Worm (Caenorhabditis elegans) whole organism, young adult: Measurements from ENCODE around the gene T26A8.3.

ENCODE experiments used
- B0019.2 ChIP-seq: fragments of 200-800 bp; sonication (Bioruptor generic); conservative IDR thresholded peaks from 2 replicates; pipeline ENCODE4 v1.3.6; 2022; ENCODE audit warnings: missing genetic modification reagents, missing genetic modification characterization, missing compliant biosample characterization
- B0261.1 ChIP-seq: sonication (generic microtip); optimal IDR thresholded peaks from 2 replicates; lab custom pipeline; 2016; ENCODE audit warnings: mild to moderate bottlenecking, missing genetic modification characterization, moderate library complexity, missing compliant biosample characterization
- F10E7.11 ChIP-seq: sonication (generic microtip); optimal IDR thresholded peaks from 2 replicates; lab custom pipeline; 2017; ENCODE audit warnings: mild to moderate bottlenecking, missing genetic modification characterization, moderate library complexity, missing compliant biosample characterization
- F22D6.2 ChIP-seq: sonication (generic microtip); optimal IDR thresholded peaks from 2 replicates; lab custom pipeline; 2016; ENCODE audit warnings: mild to moderate bottlenecking, missing genetic modification characterization, missing compliant biosample characterization
- F23B12.7 ChIP-seq: sonication (generic microtip); optimal IDR thresholded peaks from 2 replicates; lab custom pipeline; 2017; ENCODE audit warnings: missing genetic modification characterization, mild to moderate bottlenecking, missing compliant biosample characterization, antibody characterized with exemption, moderate library complexity; ENCODE audit not compliant: insufficient read depth
- F33H1.4 ChIP-seq: fragments of 200-800 bp; sonication (Bioruptor generic); IDR thresholded peaks from 2 replicates; pipeline ENCODE4 v1.3.6; 2022; ENCODE audit warnings: missing genetic modification reagents, missing genetic modification characterization, missing compliant biosample characterization
- F37B4.10 ChIP-seq: fragments of 200-800 bp; sonication (Bioruptor generic); IDR thresholded peaks from 2 replicates; pipeline ENCODE4 v1.3.6; 2022; ENCODE audit warnings: missing genetic modification characterization, missing compliant biosample characterization
- F57A8.1 ChIP-seq: fragments of 200-800 bp; sonication (Bioruptor generic); optimal IDR thresholded peaks from 2 replicates; lab custom pipeline; 2018; ENCODE audit warnings: mild to moderate bottlenecking, missing genetic modification characterization, moderate library complexity, missing compliant biosample characterization
- F57C9.4 ChIP-seq: sonication (generic microtip); optimal IDR thresholded peaks from 2 replicates; lab custom pipeline; 2017; ENCODE audit warnings: mild to moderate bottlenecking, missing genetic modification characterization, missing compliant biosample characterization
- Y67H2A.10 ChIP-seq: fragments of 200-800 bp; sonication (Bioruptor generic); conservative IDR thresholded peaks from 2 replicates; pipeline ENCODE4 v1.3.6; 2022; ENCODE audit warnings: missing genetic modification reagents, missing genetic modification characterization, missing compliant biosample characterization
- Y95B8A.8 ChIP-seq: fragments of 200-800 bp; sonication (Bioruptor generic); IDR thresholded peaks from 2 replicates; pipeline ENCODE4 v1.3.6; 2022; ENCODE audit warnings: missing genetic modification reagents, missing genetic modification characterization, missing compliant biosample characterization
- ZK185.1 ChIP-seq: sonication (generic microtip); optimal IDR thresholded peaks from 2 replicates; lab custom pipeline; 2016; ENCODE audit warnings: mild to moderate bottlenecking, missing genetic modification characterization, missing compliant biosample characterization; ENCODE audit not compliant: poor library complexity, severe bottlenecking
- aptf-2 ChIP-seq: fragments of 200-800 bp; sonication (Bioruptor generic); conservative IDR thresholded peaks from 2 replicates; pipeline ENCODE4 v1.3.6; 2022; ENCODE audit warnings: missing genetic modification reagents, missing genetic modification characterization, missing compliant biosample characterization
- atf-7 ChIP-seq: sonication (generic microtip); optimal IDR thresholded peaks from 2 replicates; lab custom pipeline; 2017; ENCODE audit warnings: mild to moderate bottlenecking, missing genetic modification characterization, missing compliant biosample characterization
- attf-5 ChIP-seq: fragments of 200-800 bp; sonication (Bioruptor generic); optimal IDR thresholded peaks from 2 replicates; lab custom pipeline; 2018; ENCODE audit warnings: mild to moderate bottlenecking, missing genetic modification characterization, missing compliant biosample characterization
- ccch-3 ChIP-seq: fragments of 200-800 bp; sonication (Bioruptor generic); optimal IDR thresholded peaks from 2 replicates; lab custom pipeline; 2018; ENCODE audit warnings: mild to moderate bottlenecking, missing genetic modification characterization, missing compliant biosample characterization
- cebp-1 ChIP-seq, 2 experiments: fragments of 200-800 bp in 1 of 2; sonication (Bioruptor generic) in 1 of 2; sonication (generic microtip) in 1 of 2; IDR thresholded peaks in 1 of 2; optimal IDR thresholded peaks in 1 of 2; 2 replicates each; pipeline versions ENCODE4 v1.3.6 to Lab custom; 2017 to 2022; ENCODE audit warnings: missing compliant biosample characterization in 2 of 2, missing genetic modification characterization in 2 of 2, mild to moderate bottlenecking in 1 of 2, missing genetic modification reagents in 1 of 2, moderate library complexity in 1 of 2
- cebp-2 ChIP-seq: fragments of 200-800 bp; sonication (Bioruptor generic); IDR thresholded peaks from 2 replicates; pipeline ENCODE4 v1.3.6; 2022; ENCODE audit warnings: missing genetic modification characterization, missing compliant biosample characterization
- ceh-91 ChIP-seq: fragments of 200-800 bp; sonication (Bioruptor generic); IDR thresholded peaks from 2 replicates; pipeline ENCODE4 v1.3.6; 2022; ENCODE audit warnings: missing genetic modification reagents, missing genetic modification characterization, missing compliant biosample characterization
- dox-1 ChIP-seq: fragments of 200-800 bp; sonication (Bioruptor generic); IDR thresholded peaks from 2 replicates; pipeline ENCODE4 v1.3.6; 2022; ENCODE audit warnings: missing genetic modification reagents, missing genetic modification characterization, missing compliant biosample characterization
- dpl-1 ChIP-seq: fragments of 150-350 bp; optimal IDR thresholded peaks from 2 replicates; lab custom pipeline; 2014; ENCODE audit warnings: missing biosample characterization, missing genetic modification reagents, missing genetic modification characterization
- egrh-3 ChIP-seq: fragments of 200-800 bp; sonication (Bioruptor generic); IDR thresholded peaks from 2 replicates; pipeline ENCODE4 v1.3.6; 2022; ENCODE audit warnings: missing genetic modification reagents, missing genetic modification characterization, missing compliant biosample characterization
- gei-17 ChIP-seq: fragments of 200-800 bp; sonication (Bioruptor generic); optimal IDR thresholded peaks from 2 replicates; lab custom pipeline; 2018; ENCODE audit warnings: mild to moderate bottlenecking, missing genetic modification characterization, missing compliant biosample characterization
- hmg-1.2 ChIP-seq: fragments of 200-800 bp; sonication (Bioruptor generic); IDR thresholded peaks from 2 replicates; pipeline ENCODE4 v1.3.6; 2022; ENCODE audit warnings: missing genetic modification reagents, missing genetic modification characterization, missing compliant biosample characterization
- hrde-1 ChIP-seq: sonication (generic microtip); optimal IDR thresholded peaks from 2 replicates; lab custom pipeline; 2016; ENCODE audit warnings: missing genetic modification characterization, mild to moderate bottlenecking, missing compliant biosample characterization, moderate library complexity, missing genotype, missing genetic modification reagents, borderline replicate concordance
- hsf-1 ChIP-seq: fragments of 200-800 bp; sonication (Bioruptor generic); IDR thresholded peaks from 2 replicates; pipeline ENCODE4 v1.3.6; 2022; ENCODE audit warnings: missing genetic modification reagents, missing genetic modification characterization, missing compliant biosample characterization
- let-526 ChIP-seq: fragments of 200-800 bp; sonication (Bioruptor generic); IDR thresholded peaks from 2 replicates; pipeline ENCODE4 v1.3.6; 2022; ENCODE audit warnings: missing genetic modification reagents, missing genetic modification characterization, missing compliant biosample characterization
- lin-26 ChIP-seq: fragments of 200-800 bp; sonication (Bioruptor generic); IDR thresholded peaks from 2 replicates; pipeline ENCODE4 v1.3.6; 2022; ENCODE audit warnings: missing genetic modification reagents, missing genetic modification characterization, missing compliant biosample characterization
- lir-1 ChIP-seq: fragments of 200-800 bp; sonication (Bioruptor generic); conservative IDR thresholded peaks from 2 replicates; pipeline ENCODE4 v1.3.6; 2022; ENCODE audit warnings: missing genetic modification reagents, missing genetic modification characterization, missing compliant biosample characterization
- madf-3 ChIP-seq: fragments of 200-800 bp; sonication (Bioruptor generic); IDR thresholded peaks from 2 replicates; pipeline ENCODE4 v1.3.6; 2022; ENCODE audit warnings: missing genetic modification reagents, missing genetic modification characterization, missing compliant biosample characterization
- madf-8 ChIP-seq: fragments of 200-800 bp; sonication (Bioruptor generic); conservative IDR thresholded peaks from 2 replicates; pipeline ENCODE4 v1.3.6; 2022; ENCODE audit warnings: missing genetic modification reagents, missing genetic modification characterization, missing compliant biosample characterization
- mes-4 ChIP-seq: sonication (generic microtip); optimal IDR thresholded peaks from 2 replicates; lab custom pipeline; 2016; ENCODE audit warnings: missing genotype, missing genetic modification characterization, missing compliant biosample characterization
- mxl-1 ChIP-seq: sonication (generic microtip); optimal IDR thresholded peaks from 2 replicates; lab custom pipeline; 2016; ENCODE audit warnings: missing genetic modification characterization, missing compliant biosample characterization
- nhr-27 ChIP-seq: fragments of 200-800 bp; sonication (Bioruptor generic); optimal IDR thresholded peaks from 2 replicates; lab custom pipeline; 2018; ENCODE audit warnings: mild to moderate bottlenecking, missing genetic modification characterization, moderate library complexity, missing compliant biosample characterization
- nhr-80 ChIP-seq: sonication (generic microtip); optimal IDR thresholded peaks from 2 replicates; lab custom pipeline; 2016; ENCODE audit warnings: missing genetic modification characterization, missing compliant biosample characterization
- pha-4 ChIP-seq: fragments of 150-350 bp; sonication (generic microtip); optimal IDR thresholded peaks from 2 replicates; lab custom pipeline; 2014; ENCODE audit warnings: missing biosample characterization, missing genetic modification reagents, missing genetic modification characterization
- rcor-1 ChIP-seq: fragments of 200-800 bp; sonication (Bioruptor generic); IDR thresholded peaks from 2 replicates; pipeline ENCODE4 v1.3.6; 2022; ENCODE audit warnings: missing genetic modification reagents, missing genetic modification characterization, missing compliant biosample characterization
- repo-1 ChIP-seq: sonication (generic microtip); optimal IDR thresholded peaks from 2 replicates; lab custom pipeline; 2017; ENCODE audit warnings: mild to moderate bottlenecking, missing genetic modification characterization, missing compliant biosample characterization
- rpc-1 ChIP-seq, 2 experiments: fragments of 150-350 bp in 1 of 2; sonication (generic microtip) in 1 of 2; optimal IDR thresholded peaks; 2 replicates each; lab custom pipeline; 2014 to 2018; ENCODE audit warnings: missing biosample characterization in 1 of 2, missing genetic modification characterization in 1 of 2, missing genetic modification reagents in 1 of 2, missing genotype in 1 of 2
- sea-2 ChIP-seq: fragments of 200-800 bp; sonication (Bioruptor generic); IDR thresholded peaks from 2 replicates; pipeline ENCODE4 v1.3.6; 2022; ENCODE audit warnings: missing genetic modification characterization, missing compliant biosample characterization
- snpc-1.1 ChIP-seq: sonication (generic microtip); optimal IDR thresholded peaks from 2 replicates; lab custom pipeline; 2017; ENCODE audit warnings: missing genetic modification characterization, mild to moderate bottlenecking, missing compliant biosample characterization, antibody characterized with exemption, moderate library complexity, missing genotype, missing genetic modification reagents; ENCODE audit not compliant: insufficient read depth
- snpc-4 ChIP-seq, 5 experiments: fragments of 150-350 bp in 1 of 5; sonication (generic microtip) in 4 of 5; optimal IDR thresholded peaks; 2 replicates each; lab custom pipeline; 2014 to 2018; ENCODE audit warnings: missing genetic modification characterization in 5 of 5, missing biosample characterization in 3 of 5, antibody characterized with exemption in 2 of 5, mild to moderate bottlenecking in 2 of 5, missing compliant biosample characterization in 2 of 5, missing genotype in 2 of 5, moderate library complexity in 2 of 5, missing genetic modification reagents in 1 of 5
- tbp1 ChIP-seq: fragments of 200-800 bp; sonication (Bioruptor generic); optimal IDR thresholded peaks from 2 replicates; lab custom pipeline; 2018; ENCODE audit warnings: mild to moderate bottlenecking, missing genetic modification characterization, missing compliant biosample characterization
- tlf-1 ChIP-seq: fragments of 200-800 bp; sonication (Bioruptor generic); optimal IDR thresholded peaks from 2 replicates; lab custom pipeline; 2018; ENCODE audit warnings: mild to moderate bottlenecking, missing genetic modification characterization, missing compliant biosample characterization
- unc-130 ChIP-seq: sonication (generic microtip); optimal IDR thresholded peaks from 2 replicates; lab custom pipeline; 2016; ENCODE audit warnings: missing genetic modification reagents, missing genetic modification characterization, missing compliant biosample characterization
- ztf-22 ChIP-seq: fragments of 200-800 bp; sonication (Bioruptor generic); optimal IDR thresholded peaks from 2 replicates; lab custom pipeline; 2018; ENCODE audit warnings: mild to moderate bottlenecking, missing genetic modification characterization, moderate library complexity, missing compliant biosample characterization

The T26A8.3 gene

DNA sequence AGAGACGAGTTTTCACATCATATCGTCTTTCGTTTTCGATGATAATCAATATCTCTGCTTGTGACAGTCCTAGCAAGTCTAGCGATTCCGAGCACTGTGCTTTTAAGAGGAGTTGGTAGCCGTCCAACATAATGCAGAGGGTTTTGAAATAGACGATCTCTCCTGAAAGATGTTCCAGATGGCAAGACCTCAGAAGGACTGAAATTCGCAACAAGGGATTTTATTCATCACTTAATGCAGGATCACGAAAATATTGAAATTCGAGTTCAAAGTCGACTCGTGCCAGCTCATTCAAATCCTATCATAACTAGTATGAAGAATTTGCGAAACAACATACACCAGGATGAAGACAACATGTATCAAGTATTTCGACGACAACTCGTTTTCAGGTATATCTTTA, 48.9 kb downstream of the T26A8.3 start, which contains the start of gene D2096.7 (continued):
- TF ChIP-seq hmg-1.2 (GFP tag; lab: Robert Waterston, UW) (peak; percentile 54; the same call in 1 of the 2 replicates), tlf-1 (GFP tag; lab: Kevin White, UChicago) (peak; percentile 62), dox-1 (GFP tag; lab: Robert Waterston, UW) (peak; percentile 70), lir-1 (GFP tag; lab: Robert Waterston, UW) (no peak), F22D6.2 (tag; lab: Kevin White, UChicago) (no peak), ztf-22 (GFP tag; lab: Kevin White, UChicago) (peak; percentile 10), hsf-1 (GFP tag; lab: Robert Waterston, UW) (peak; percentile 91), unc-130 (GFP tag; lab: Kevin White, UChicago) (peak; percentile 89), madf-8 (GFP tag; lab: Robert Waterston, UW) (no peak; the same call in 1 of the 2 replicates), B0019.2 (GFP tag; lab: Robert Waterston, UW) (no peak), mxl-1 (peak; percentile 32), aptf-2 (no peak), madf-3 (peak; percentile 91), F57A8.1 (GFP tag; lab: Kevin White, UChicago) (peak; percentile 44), F10E7.11 (tag; lab: Kevin White, UChicago) (peak; percentile 85), repo-1 (tag; lab: Kevin White, UChicago) (peak; percentile 88), pha-4 (no peak), let-526 (GFP tag; lab: Robert Waterston, UW) (no peak), cebp-1 (GFP tag; IDR thresholded peaks at IDR 0.05; lab: Robert Waterston, UW) (0 out of 2 replicates have a peak, but pooled peaks have one; percentile 19), cebp-1 (tag; optimal IDR thresholded peaks at IDR 0.05; lab: Kevin White, UChicago) (peak; percentile 76), ceh-91 (GFP tag; lab: Robert Waterston, UW) (no peak), nhr-27 (peak; percentile 85), F23B12.7 (tag; lab: Kevin White, UChicago) (no peak), F33H1.4 (GFP tag; lab: Robert Waterston, UW) (peak; percentile 59), snpc-4 (GFP tag; optimal IDR thresholded peaks at IDR 0.05; lab: Kevin White, UChicago) (no peak), snpc-4 (tag; optimal IDR thresholded peaks at IDR 0.05; lab: Kevin White, UChicago) (peak in 2 of 4 experiments; percentile 67 to 72), rcor-1 (GFP tag; lab: Robert Waterston, UW) (peak; percentile 60), atf-7 (tag; lab: Kevin White, UChicago) (peak; percentile 87), cebp-2 (GFP tag; lab: Robert Waterston, UW) (peak; percentile 70; the same call in 1 of the 2 replicates), ccch-3 (no peak), Y95B8A.8 (peak; percentile 64; the same call in 1 of the 2 replicates), sea-2 (no peak), B0261.1 (tag; lab: Kevin White, UChicago) (peak; percentile 35), lin-26 (GFP tag; lab: Robert Waterston, UW) (peak; percentile 85), mes-4 (tag; lab: Kevin White, UChicago) (peak; percentile 29), ZK185.1 (peak; percentile 32), dpl-1 (GFP tag; lab: Kevin White, UChicago) (no peak), snpc-1.1 (tag; lab: Kevin White, UChicago) (peak; percentile 48), attf-5 (GFP tag; lab: Kevin White, UChicago) (peak; percentile 67), tbp1 (GFP tag; lab: Kevin White, UChicago) (peak; percentile 72), rpc-1 (optimal IDR thresholded peaks at IDR 0.05; lab: Kevin White, UChicago) (no peak), rpc-1 (tag; optimal IDR thresholded peaks at IDR 0.05; lab: Kevin White, UChicago) (peak; percentile 11), gei-17 (peak; percentile 53), hrde-1 (tag; lab: Kevin White, UChicago) (peak; percentile 96), F37B4.10 (0 out of 2 replicates have a peak, but pooled peaks have one; percentile 88), nhr-80 (no peak), Y67H2A.10 (GFP tag; lab: Robert Waterston, UW) (no peak), F57C9.4 (tag; lab: Kevin White, UChicago) (peak; percentile 72), egrh-3 (GFP tag; lab: Robert Waterston, UW) (no peak)
